Worm (Caenorhabditis elegans) whole organism, young adult: Measurements from ENCODE around the gene Y54G2A.36.

Experiments used
- F37B4.10 ChIP-seq: fragments of 200-800 bp; sonication (Bioruptor generic); IDR thresholded peaks from 2 replicates; pipeline ENCODE4 v1.3.6; 2022; ENCODE audit warnings: missing genetic modification characterization, missing compliant biosample characterization
- T07F8.4 ChIP-seq: sonication (generic microtip); optimal IDR thresholded peaks from 2 replicates; lab custom pipeline; 2016; ENCODE audit warnings: mild to moderate bottlenecking, missing genetic modification characterization, moderate library complexity, missing compliant biosample characterization
- ZK185.1 ChIP-seq: sonication (generic microtip); optimal IDR thresholded peaks from 2 replicates; lab custom pipeline; 2016; ENCODE audit warnings: mild to moderate bottlenecking, missing genetic modification characterization, missing compliant biosample characterization; ENCODE audit not compliant: poor library complexity, severe bottlenecking
- ama-1 ChIP-seq, 3 experiments: fragments of 150-350 bp in 1 of 3; sonication (generic microtip) in 2 of 3; optimal IDR thresholded peaks; 2 replicates each; lab custom pipeline; 2014 to 2018; ENCODE audit warnings: missing biosample characterization in 2 of 3, missing genetic modification characterization in 2 of 3, missing genetic modification reagents in 2 of 3
- dox-1 ChIP-seq: fragments of 200-800 bp; sonication (Bioruptor generic); IDR thresholded peaks from 2 replicates; pipeline ENCODE4 v1.3.6; 2022; ENCODE audit warnings: missing genetic modification reagents, missing genetic modification characterization, missing compliant biosample characterization
- him-1 ChIP-seq: sonication (generic microtip); optimal IDR thresholded peaks from 2 replicates; lab custom pipeline; 2016; ENCODE audit warnings: missing genotype, missing genetic modification reagents, missing genetic modification characterization, missing compliant biosample characterization
- mes-4 ChIP-seq: sonication (generic microtip); optimal IDR thresholded peaks from 2 replicates; lab custom pipeline; 2016; ENCODE audit warnings: missing genotype, missing genetic modification characterization, missing compliant biosample characterization
- nfyb-1 ChIP-seq: fragments of 200-800 bp; sonication (Bioruptor generic); IDR thresholded peaks from 2 replicates; pipeline ENCODE4 v1.3.6; 2022; ENCODE audit warnings: missing genetic modification reagents, missing genetic modification characterization, missing compliant biosample characterization
- nhr-179 ChIP-seq: sonication (generic microtip); optimal IDR thresholded peaks from 2 replicates; lab custom pipeline; 2016; ENCODE audit warnings: mild to moderate bottlenecking, missing genetic modification characterization, missing compliant biosample characterization
- sea-2 ChIP-seq: fragments of 200-800 bp; sonication (Bioruptor generic); IDR thresholded peaks from 2 replicates; pipeline ENCODE4 v1.3.6; 2022; ENCODE audit warnings: missing genetic modification characterization, missing compliant biosample characterization
- snpc-3.4 ChIP-seq: sonication (generic microtip); optimal IDR thresholded peaks from 2 replicates; lab custom pipeline; 2017; ENCODE audit warnings: missing genetic modification characterization, mild to moderate bottlenecking, missing compliant biosample characterization, antibody characterized with exemption, moderate library complexity, missing genotype, missing genetic modification reagents
- unc-130 ChIP-seq: sonication (generic microtip); optimal IDR thresholded peaks from 2 replicates; lab custom pipeline; 2016; ENCODE audit warnings: missing genetic modification reagents, missing genetic modification characterization, missing compliant biosample characterization
- ztf-22 ChIP-seq: fragments of 200-800 bp; sonication (Bioruptor generic); optimal IDR thresholded peaks from 2 replicates; lab custom pipeline; 2018; ENCODE audit warnings: mild to moderate bottlenecking, missing genetic modification characterization, moderate library complexity, missing compliant biosample characterization

- TF ChIP-seq unc-130 (GFP tag; lab: Kevin White, UChicago) (no peak), ama-1 (optimal IDR thresholded peaks at IDR 0.05; lab: Kevin White, UChicago) (no peak), ama-1 (GFP tag; optimal IDR thresholded peaks at IDR 0.05; lab: Kevin White, UChicago) (no peak), him-1 (tag; lab: Kevin White, UChicago) (no peak), dox-1 (GFP tag; lab: Robert Waterston, UW) (no peak), nhr-179 (tag; lab: Kevin White, UChicago) (no peak), nfyb-1 (GFP tag; lab: Robert Waterston, UW) (no peak), T07F8.4 (tag; lab: Kevin White, UChicago) (no peak), mes-4 (no peak), ZK185.1 (tag; lab: Kevin White, UChicago) (no peak), snpc-3.4 (tag; lab: Kevin White, UChicago) (no peak), F37B4.10 (GFP tag; lab: Robert Waterston, UW) (no peak), ztf-22 (no peak), sea-2 (no peak)
Measured at ce11 chrIV:2935194-2935593, 37.7 kb downstream of the Y54G2A.36 start.
